Worm (Caenorhabditis elegans) whole organism, late embryonic: Measurements from ENCODE around the gene R12B2.7.

ENCODE experiments used
- C08G9.2 ChIP-seq: sonication (generic microtip); optimal IDR thresholded peaks from 2 replicates; lab custom pipeline; 2016; ENCODE audit warnings: mild to moderate bottlenecking, missing genetic modification characterization, moderate library complexity, missing compliant biosample characterization
- C38D4.7 ChIP-seq: fragments of 200-800 bp; sonication (Bioruptor generic); optimal IDR thresholded peaks from 2 replicates; lab custom pipeline; 2018; ENCODE audit warnings: mild to moderate bottlenecking, missing genetic modification characterization, moderate library complexity, missing compliant biosample characterization
- K09A11.1 ChIP-seq: sonication (generic microtip); optimal IDR thresholded peaks from 2 replicates; lab custom pipeline; 2017; ENCODE audit warnings: antibody characterized with exemption, mild to moderate bottlenecking, missing genetic modification characterization, missing compliant biosample characterization; ENCODE audit not compliant: insufficient read depth
- T23F11.4 ChIP-seq: fragments of 200-800 bp; sonication (Bioruptor generic); optimal IDR thresholded peaks from 2 replicates; lab custom pipeline; 2018; ENCODE audit warnings: mild to moderate bottlenecking, missing genetic modification characterization, missing compliant biosample characterization
- ahr-1 ChIP-seq: sonication (generic microtip); optimal IDR thresholded peaks from 2 replicates; lab custom pipeline; 2016; ENCODE audit warnings: missing genetic modification characterization, missing compliant biosample characterization
- ama-1 ChIP-seq: fragments of 150-350 bp; optimal IDR thresholded peaks from 2 replicates; lab custom pipeline; 2014
- ceh-14 ChIP-seq: sonication (generic microtip); optimal IDR thresholded peaks from 2 replicates; lab custom pipeline; 2016; ENCODE audit warnings: missing genotype, missing genetic modification characterization, missing compliant biosample characterization
- ceh-18 ChIP-seq: sonication (generic microtip); optimal IDR thresholded peaks from 2 replicates; lab custom pipeline; 2016; ENCODE audit warnings: missing genetic modification characterization, missing compliant biosample characterization
- ceh-19 ChIP-seq: fragments of 200-800 bp; sonication (Bioruptor generic); optimal IDR thresholded peaks from 2 replicates; lab custom pipeline; 2018; ENCODE audit warnings: mild to moderate bottlenecking, missing genetic modification characterization, missing compliant biosample characterization
- ceh-2 ChIP-seq: sonication (generic microtip); optimal IDR thresholded peaks from 2 replicates; lab custom pipeline; 2016; ENCODE audit warnings: missing genotype, missing genetic modification characterization, missing compliant biosample characterization
- ceh-22 ChIP-seq: sonication (generic microtip); optimal IDR thresholded peaks from 2 replicates; lab custom pipeline; 2017; ENCODE audit warnings: missing biosample characterization, missing genetic modification characterization
- ceh-30 ChIP-seq: fragments of 150-350 bp; optimal IDR thresholded peaks from 2 replicates; lab custom pipeline; 2014; ENCODE audit warnings: missing biosample characterization, missing genetic modification characterization
- ceh-31 ChIP-seq: sonication (generic microtip); optimal IDR thresholded peaks from 2 replicates; lab custom pipeline; 2016; ENCODE audit warnings: missing genetic modification characterization, missing compliant biosample characterization
- ceh-9 ChIP-seq: sonication (generic microtip); optimal IDR thresholded peaks from 2 replicates; lab custom pipeline; 2016; ENCODE audit warnings: mild to moderate bottlenecking, missing genetic modification characterization, inconsistent platforms, missing compliant biosample characterization
- che-1 ChIP-seq: sonication (generic microtip); optimal IDR thresholded peaks from 2 replicates; lab custom pipeline; 2016; ENCODE audit warnings: mild to moderate bottlenecking, missing genetic modification characterization, missing compliant biosample characterization
- dmd-4 ChIP-seq: sonication (generic microtip); optimal IDR thresholded peaks from 2 replicates; lab custom pipeline; 2016; ENCODE audit warnings: borderline replicate concordance, missing genetic modification characterization, missing compliant biosample characterization
- elt-4 ChIP-seq: sonication (generic microtip); optimal IDR thresholded peaks from 2 replicates; lab custom pipeline; 2016; ENCODE audit warnings: missing genetic modification characterization, missing compliant biosample characterization
- ets-4 ChIP-seq: sonication (generic microtip); optimal IDR thresholded peaks from 2 replicates; lab custom pipeline; 2016; ENCODE audit warnings: missing genetic modification characterization, missing compliant biosample characterization
- eyg-1 ChIP-seq: sonication (generic microtip); optimal IDR thresholded peaks from 2 replicates; lab custom pipeline; 2016; ENCODE audit warnings: missing genotype, missing genetic modification characterization, missing compliant biosample characterization
- fax-1 ChIP-seq: sonication (generic microtip); optimal IDR thresholded peaks from 2 replicates; lab custom pipeline; 2016; ENCODE audit warnings: missing genotype, missing genetic modification characterization, missing compliant biosample characterization
- fkh-6 ChIP-seq: sonication (generic microtip); optimal IDR thresholded peaks from 2 replicates; lab custom pipeline; 2016; ENCODE audit warnings: missing genetic modification characterization, missing compliant biosample characterization
- hlh-13 ChIP-seq: fragments of 200-800 bp; sonication (Bioruptor generic); optimal IDR thresholded peaks from 2 replicates; lab custom pipeline; 2018; ENCODE audit warnings: mild to moderate bottlenecking, missing genetic modification characterization, missing compliant biosample characterization
- hlh-6 ChIP-seq: sonication (generic microtip); optimal IDR thresholded peaks from 2 replicates; lab custom pipeline; 2016; ENCODE audit warnings: missing genotype, missing genetic modification characterization, missing compliant biosample characterization
- lim-6 ChIP-seq: sonication (generic microtip); optimal IDR thresholded peaks from 2 replicates; lab custom pipeline; 2016; ENCODE audit warnings: missing genetic modification characterization, missing compliant biosample characterization
- madf-2 ChIP-seq: sonication (generic microtip); optimal IDR thresholded peaks from 2 replicates; lab custom pipeline; 2017; ENCODE audit warnings: missing genetic modification characterization, missing compliant biosample characterization
- nfya-1 ChIP-seq: sonication (generic microtip); optimal IDR thresholded peaks from 2 replicates; lab custom pipeline; 2017; ENCODE audit warnings: missing genetic modification characterization, mild to moderate bottlenecking, missing compliant biosample characterization, antibody characterized with exemption, moderate library complexity
- nhr-11 ChIP-seq: fragments of 150-350 bp; optimal IDR thresholded peaks from 2 replicates; lab custom pipeline; 2014; ENCODE audit warnings: missing biosample characterization, missing genetic modification characterization
- npax-4 ChIP-seq: sonication (generic microtip); optimal IDR thresholded peaks from 2 replicates; lab custom pipeline; 2016; ENCODE audit warnings: missing genetic modification characterization, missing compliant biosample characterization
- odd-2 ChIP-seq: sonication (generic microtip); optimal IDR thresholded peaks from 2 replicates; lab custom pipeline; 2017; ENCODE audit warnings: antibody characterized with exemption, mild to moderate bottlenecking, missing genetic modification characterization, missing compliant biosample characterization
- pag-3 ChIP-seq: sonication (generic microtip); optimal IDR thresholded peaks from 2 replicates; lab custom pipeline; 2016; ENCODE audit warnings: missing compliant biosample characterization, missing genetic modification characterization, borderline replicate concordance
- pax-1 ChIP-seq: fragments of 150-350 bp; optimal IDR thresholded peaks from 2 replicates; lab custom pipeline; 2014; ENCODE audit warnings: missing biosample characterization, missing genetic modification characterization
- pha-4 ChIP-seq: fragments of 150-350 bp; optimal IDR thresholded peaks from 2 replicates; lab custom pipeline; 2018; ENCODE audit warnings: missing biosample characterization, missing genetic modification reagents, missing genetic modification characterization
- pqm-1 ChIP-seq: sonication (generic microtip); optimal IDR thresholded peaks from 2 replicates; lab custom pipeline; 2016; ENCODE audit warnings: missing genetic modification characterization, missing compliant biosample characterization
- ref-2 ChIP-seq: sonication (generic microtip); optimal IDR thresholded peaks from 2 replicates; lab custom pipeline; 2016; ENCODE audit warnings: missing genetic modification characterization, missing compliant biosample characterization
- rnt-1 ChIP-seq: sonication (generic microtip); optimal IDR thresholded peaks from 2 replicates; lab custom pipeline; 2016; ENCODE audit warnings: missing genetic modification characterization, missing compliant biosample characterization
- sox-2 ChIP-seq: fragments of 200-800 bp; sonication (Bioruptor generic); IDR thresholded peaks from 2 replicates; pipeline ENCODE4 v1.3.6; 2022; ENCODE audit warnings: missing genetic modification reagents, missing genetic modification characterization, missing compliant biosample characterization
- sox-4 ChIP-seq: sonication (generic microtip); optimal IDR thresholded peaks from 2 replicates; lab custom pipeline; 2017; ENCODE audit warnings: mild to moderate bottlenecking, missing genetic modification characterization, inconsistent platforms, missing compliant biosample characterization
- syd-9 ChIP-seq: sonication (generic microtip); optimal IDR thresholded peaks from 2 replicates; lab custom pipeline; 2016; ENCODE audit warnings: mild to moderate bottlenecking, missing genetic modification characterization, moderate library complexity, missing compliant biosample characterization
- tbx-2 ChIP-seq: sonication (generic microtip); optimal IDR thresholded peaks from 2 replicates; lab custom pipeline; 2016; ENCODE audit warnings: missing genetic modification characterization, missing compliant biosample characterization
- unc-42 ChIP-seq: sonication (generic microtip); optimal IDR thresholded peaks from 2 replicates; lab custom pipeline; 2016; ENCODE audit warnings: missing genotype, missing genetic modification characterization, missing compliant biosample characterization
- unc-55 ChIP-seq: sonication (generic microtip); optimal IDR thresholded peaks from 2 replicates; lab custom pipeline; 2017; ENCODE audit warnings: missing biosample characterization, missing genetic modification reagents, missing genetic modification characterization
- zip-5 ChIP-seq: sonication (generic microtip); optimal IDR thresholded peaks from 2 replicates; lab custom pipeline; 2016; ENCODE audit warnings: missing genetic modification characterization, missing compliant biosample characterization

Gene R12B2.7

DNA sequence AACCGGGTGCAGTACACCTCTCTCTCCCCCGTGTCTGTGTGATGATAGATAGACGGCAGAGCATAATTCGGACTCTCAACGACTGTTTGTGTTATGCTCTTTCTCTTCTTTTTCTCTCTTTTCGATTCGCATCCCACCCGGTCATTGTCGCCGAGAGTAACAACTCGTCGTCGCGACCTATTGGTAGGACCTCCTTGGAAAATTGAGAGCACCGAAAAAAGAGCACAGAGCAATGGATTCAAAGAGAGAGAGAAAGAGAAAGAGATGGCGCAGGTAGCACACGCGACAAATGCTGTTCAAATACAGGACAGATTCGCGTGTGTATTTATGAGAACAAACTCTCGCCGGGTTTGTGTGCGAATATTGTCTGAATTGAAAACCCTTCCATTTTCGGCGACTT, 28.8 kb downstream of the R12B2.7 start:
- TF ChIP-seq ceh-30: no peak
- peak; percentile 17 for TF ChIP-seq ceh-18
- no peak for TF ChIP-seq dmd-4 (tag; lab: Kevin White, UChicago)
- TF ChIP-seq tbx-2 (tag; lab: Kevin White, UChicago): peak; percentile 16
- TF ChIP-seq nhr-11 (tag; lab: Kevin White, UChicago): no peak
- no peak for TF ChIP-seq pqm-1 (tag; lab: Kevin White, UChicago)
- TF ChIP-seq ceh-19 (GFP tag; lab: Kevin White, UChicago): no peak
- TF ChIP-seq ets-4: peak; percentile 56
- TF ChIP-seq pag-3 (tag; lab: Kevin White, UChicago): no peak
- TF ChIP-seq ref-2 (tag; lab: Kevin White, UChicago): peak; percentile 11
- no peak for TF ChIP-seq odd-2 (tag; lab: Kevin White, UChicago)
- no peak for TF ChIP-seq K09A11.1 (tag; lab: Kevin White, UChicago)
- TF ChIP-seq fax-1: no peak
- no peak for TF ChIP-seq C38D4.7
- TF ChIP-seq ceh-2 (tag; lab: Kevin White, UChicago): no peak
- TF ChIP-seq ceh-9 (tag; lab: Kevin White, UChicago): no peak
- TF ChIP-seq sox-4 (tag; lab: Kevin White, UChicago): no peak
- TF ChIP-seq rnt-1: no peak
- no peak for TF ChIP-seq fkh-6 (tag; lab: Kevin White, UChicago)
- no peak for TF ChIP-seq che-1
- TF ChIP-seq C08G9.2 (tag; lab: Kevin White, UChicago): no peak
- no peak for TF ChIP-seq pax-1 (tag; lab: Kevin White, UChicago)
- TF ChIP-seq elt-4 (tag; lab: Kevin White, UChicago): no peak
- TF ChIP-seq pha-4 (tag; lab: Kevin White, UChicago): no peak
- TF ChIP-seq madf-2 (tag; lab: Kevin White, UChicago): no peak
- no peak for TF ChIP-seq lim-6 (tag; lab: Kevin White, UChicago)
- TF ChIP-seq T23F11.4 (GFP tag; lab: Kevin White, UChicago): no peak
- TF ChIP-seq hlh-6 (tag; lab: Kevin White, UChicago): no peak
- TF ChIP-seq nfya-1 (tag; lab: Kevin White, UChicago): no peak
- no peak for TF ChIP-seq unc-42 (tag; lab: Kevin White, UChicago)
- TF ChIP-seq eyg-1 (tag; lab: Kevin White, UChicago): no peak
- no peak for TF ChIP-seq ceh-22
- TF ChIP-seq, all 69 proteins: peak for 4

DNA sequence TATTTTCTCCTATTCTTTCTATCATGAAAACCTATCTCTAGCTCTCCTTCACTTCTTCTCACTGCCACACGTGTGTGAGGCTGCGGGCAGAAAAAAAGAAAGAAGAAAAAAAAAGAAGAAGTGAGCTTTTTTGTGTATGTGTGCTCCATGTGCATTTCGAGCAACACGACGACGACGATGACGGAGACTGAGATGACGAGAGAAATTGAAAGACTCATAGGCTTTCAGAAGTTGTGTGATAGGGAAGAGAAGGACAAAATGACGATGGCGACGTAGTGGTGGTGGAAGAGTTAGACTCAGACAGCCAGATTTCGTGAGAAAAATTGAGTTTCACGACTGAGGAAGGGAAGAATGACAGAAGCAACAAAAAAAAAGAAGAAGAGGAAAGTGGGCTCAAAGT, 30.6 kb downstream of the R12B2.7 start:
- TF ChIP-seq ref-2 (tag; lab: Kevin White, UChicago): no peak
- TF ChIP-seq ceh-31 (tag; lab: Kevin White, UChicago): peak; percentile 58
- no peak for TF ChIP-seq pqm-1 (tag; lab: Kevin White, UChicago)
- TF ChIP-seq nfya-1 (tag; lab: Kevin White, UChicago): peak; percentile 38
- peak; percentile 20 for TF ChIP-seq ceh-18
- TF ChIP-seq hlh-13 (GFP tag; lab: Kevin White, UChicago): no peak
- peak; percentile 29 for TF ChIP-seq tbx-2 (tag; lab: Kevin White, UChicago)
- no peak for TF ChIP-seq ets-4
- no peak for TF ChIP-seq sox-2 (GFP tag; lab: Robert Waterston, UW)
- TF ChIP-seq unc-42 (tag; lab: Kevin White, UChicago): peak; percentile 83
- TF ChIP-seq syd-9: no peak
- TF ChIP-seq npax-4 (tag; lab: Kevin White, UChicago): no peak
- TF ChIP-seq ceh-19 (GFP tag; lab: Kevin White, UChicago): no peak
- no peak for TF ChIP-seq ceh-2 (tag; lab: Kevin White, UChicago)
- TF ChIP-seq ama-1 (lab: Kevin White, UChicago): no peak
- no peak for TF ChIP-seq ahr-1 (tag; lab: Kevin White, UChicago)
- TF ChIP-seq unc-55 (GFP tag; lab: Kevin White, UChicago): peak; percentile 21
- peak; percentile 4 for TF ChIP-seq ceh-14
- TF ChIP-seq zip-5 (tag; lab: Kevin White, UChicago): no peak
- TF ChIP-seq, all 69 proteins: peak for 7
